Worm (Caenorhabditis elegans): ENCODE measurements around the gene M163.7.

- no peak for TF ChIP-seq ztf-28 (GFP tag; IDR thresholded peaks at IDR 0.05)
- TF ChIP-seq ama-1 (optimal IDR thresholded peaks at IDR 0.05): peak; percentile 24
- TF ChIP-seq ama-1 (GFP tag; optimal IDR thresholded peaks at IDR 0.05): no peak
- TF ChIP-seq him-1 (tag; optimal IDR thresholded peaks at IDR 0.05): no peak
- no peak for TF ChIP-seq Y79H2A.3 (GFP tag; conservative IDR thresholded peaks at IDR 0.05)
- TF ChIP-seq mel-28 (tag; optimal IDR thresholded peaks at IDR 0.05; ENCODE audit: borderline replicate concordance): no peak
- 0 out of 2 replicates have a peak, but pooled peaks have one; percentile 8 for TF ChIP-seq lin-26 (GFP tag; IDR thresholded peaks at IDR 0.05)
- TF ChIP-seq mcd-1 (GFP tag; IDR thresholded peaks at IDR 0.05): peak; percentile 44; the same call in 1 of the 2 replicates
- TF ChIP-seq madf-6 (GFP tag; IDR thresholded peaks at IDR 0.05): no peak
- no peak for TF ChIP-seq lin-35 (GFP tag; optimal IDR thresholded peaks at IDR 0.05)
- no peak for TF ChIP-seq C17E4.6 (GFP tag; IDR thresholded peaks at IDR 0.05)
- TF ChIP-seq bed-2 (GFP tag; IDR thresholded peaks at IDR 0.05): no peak
Observed at ce11 chrX:14489945-14490344, 25.3 kb downstream of the M163.7 start, which contains the start of gene his-24.
